Fruit fly (Drosophila melanogaster) whole organism, embryonic: ENCODE data around the gene CG3862.

Source experiments
- Atf6 ChIP-seq: fragments of 200-800 bp; sonication (Bioruptor generic); IDR thresholded peaks from 2 replicates; pipeline ENCODE4 v1.3.6; 2022; ENCODE audit warnings: missing biosample characterization, missing genetic modification characterization
- B-H2 ChIP-seq: fragments of 200-800 bp; sonication (Bioruptor generic); optimal IDR thresholded peaks from 2 replicates; lab custom pipeline; 2018; ENCODE audit warnings: missing biosample characterization, mild to moderate bottlenecking, missing genetic modification characterization
- BtbVII ChIP-seq: fragments of 200-800 bp; sonication (Bioruptor generic); optimal IDR thresholded peaks from 3 replicates; lab custom pipeline; 2017; ENCODE audit warnings: missing biosample characterization, mild to moderate bottlenecking, missing genetic modification characterization
- CG10431 ChIP-seq: fragments of 200-800 bp; sonication (Bioruptor generic); optimal IDR thresholded peaks from 3 replicates; lab custom pipeline; 2018; ENCODE audit warnings: missing biosample characterization, mild to moderate bottlenecking, missing genetic modification characterization
- CG10543 ChIP-seq: fragments of 200-800 bp; sonication (Bioruptor generic); optimal IDR thresholded peaks from 3 replicates; lab custom pipeline; 2017; ENCODE audit warnings: missing biosample characterization, mild to moderate bottlenecking, missing genetic modification characterization, moderate library complexity
- CG13287 ChIP-seq: fragments of 200-800 bp; sonication (Bioruptor generic); IDR thresholded peaks from 2 replicates; pipeline ENCODE4 v1.3.6; 2022; ENCODE audit warnings: missing biosample characterization, missing genetic modification characterization; ENCODE audit not compliant: partially characterized antibody
- CG13424 ChIP-seq: fragments of 200-800 bp; sonication (Bioruptor generic); optimal IDR thresholded peaks from 2 replicates; lab custom pipeline; 2019; ENCODE audit warnings: missing biosample characterization, mild to moderate bottlenecking, missing genetic modification characterization, moderate library complexity
- CG15269 ChIP-seq: fragments of 200-800 bp; sonication (Bioruptor generic); optimal IDR thresholded peaks from 2 replicates; lab custom pipeline; 2018; ENCODE audit warnings: missing biosample characterization, mild to moderate bottlenecking, missing genetic modification characterization, moderate library complexity
- CG15601 ChIP-seq: fragments of 200-800 bp; sonication (Bioruptor generic); optimal IDR thresholded peaks from 3 replicates; lab custom pipeline; 2019; ENCODE audit warnings: missing biosample characterization, mild to moderate bottlenecking, missing genetic modification characterization, moderate library complexity
- CG17385 ChIP-seq: fragments of 200-800 bp; sonication (Bioruptor generic); optimal IDR thresholded peaks from 3 replicates; lab custom pipeline; 2018; ENCODE audit warnings: missing biosample characterization, mild to moderate bottlenecking, missing genetic modification characterization
- CG3065 ChIP-seq: fragments of 200-800 bp; sonication (Bioruptor generic); optimal IDR thresholded peaks from 2 replicates; lab custom pipeline; 2016; ENCODE audit warnings: missing biosample characterization, missing genetic modification characterization
- CG33557 ChIP-seq: fragments of 200-800 bp; sonication (Bioruptor generic); optimal IDR thresholded peaks from 2 replicates; lab custom pipeline; 2019; ENCODE audit warnings: missing biosample characterization, mild to moderate bottlenecking, missing genetic modification characterization, moderate library complexity
- CG3726 ChIP-seq: fragments of 200-800 bp; sonication (Bioruptor generic); IDR thresholded peaks from 3 replicates; pipeline ENCODE4, ENCODE4 v1.3.6; 2022; ENCODE audit warnings: missing biosample characterization, missing genetic modification characterization
- CG3847 ChIP-seq: fragments of 200-800 bp; sonication (Bioruptor generic); IDR thresholded peaks from 2 replicates; pipeline ENCODE4 v1.3.6; 2022; ENCODE audit warnings: missing biosample characterization, missing genetic modification characterization
- CG4328 ChIP-seq: fragments of 200-800 bp; sonication (Bioruptor generic); optimal IDR thresholded peaks from 3 replicates; lab custom pipeline; 2017; ENCODE audit warnings: missing biosample characterization, missing genetic modification reagents, missing genetic modification characterization
- CG4360 ChIP-seq: fragments of 200-800 bp; sonication (Bioruptor generic); IDR thresholded peaks from 2 replicates; pipeline ENCODE4 v1.3.6; 2022; ENCODE audit warnings: missing biosample characterization, missing genetic modification characterization
- CG4424 ChIP-seq: fragments of 200-800 bp; sonication (Bioruptor generic); optimal IDR thresholded peaks from 3 replicates; lab custom pipeline; 2016; ENCODE audit warnings: missing biosample characterization, missing genetic modification characterization
- CG6765 ChIP-seq: fragments of 200-800 bp; sonication (Bioruptor generic); optimal IDR thresholded peaks from 3 replicates; lab custom pipeline; 2017; ENCODE audit warnings: missing biosample characterization, mild to moderate bottlenecking, missing genetic modification characterization
- CG7745 ChIP-seq: fragments of 200-800 bp; sonication (Bioruptor generic); optimal IDR thresholded peaks from 2 replicates; lab custom pipeline; 2018; ENCODE audit warnings: missing biosample characterization, mild to moderate bottlenecking, missing genetic modification characterization, moderate library complexity
- CG8089 ChIP-seq: fragments of 200-800 bp; sonication (Bioruptor generic); optimal IDR thresholded peaks from 3 replicates; lab custom pipeline; 2016; ENCODE audit warnings: missing biosample characterization, missing genetic modification characterization
- CG8388 ChIP-seq: fragments of 200-800 bp; sonication (Bioruptor generic); optimal IDR thresholded peaks from 2 replicates; lab custom pipeline; 2019; ENCODE audit warnings: missing biosample characterization, mild to moderate bottlenecking, missing genetic modification characterization, moderate library complexity
- D ChIP-seq, 2 experiments: fragments of 200-800 bp in 1 of 2; fragments of >200 bp in 1 of 2; sonication (Bioruptor generic) in 1 of 2; optimal IDR thresholded peaks; 2 replicates in 1 of 2; 3 replicates in 1 of 2; lab custom pipeline; 2017; ENCODE audit warnings: mild to moderate bottlenecking in 1 of 2, missing biosample characterization in 1 of 2, missing genetic modification characterization in 1 of 2, missing genetic modification reagents in 1 of 2
- Dbx ChIP-seq: fragments of 200-800 bp; sonication (Bioruptor generic); IDR thresholded peaks from 3 replicates; pipeline ENCODE4 v1.3.6; 2022; ENCODE audit warnings: missing biosample characterization, missing genetic modification characterization
- Deaf1 ChIP-seq: fragments of 200-800 bp; optimal IDR thresholded peaks from 3 replicates; lab custom pipeline; 2019; ENCODE audit warnings: missing biosample characterization, mild to moderate bottlenecking, missing genetic modification characterization, moderate library complexity
- Dip3 ChIP-seq: fragments of 200-800 bp; sonication (Bioruptor generic); optimal IDR thresholded peaks from 3 replicates; lab custom pipeline; 2016; ENCODE audit warnings: missing biosample characterization, missing genetic modification characterization
- Doc3 ChIP-seq: fragments of 200-800 bp; sonication (Bioruptor generic); IDR thresholded peaks from 3 replicates; pipeline ENCODE4 v1.3.6; 2022; ENCODE audit warnings: missing biosample characterization, missing genetic modification characterization; ENCODE audit not compliant: partially characterized antibody
- Dref ChIP-seq: fragments of 200-800 bp; sonication (Bioruptor generic); IDR thresholded peaks from 2 replicates; pipeline ENCODE4 v1.3.6; 2022; ENCODE audit warnings: missing biosample characterization, missing genetic modification characterization
- Med ChIP-seq: fragments of 200-800 bp; sonication (Bioruptor generic); peaks from one replicate; lab custom pipeline; 2016; ENCODE audit warnings: missing biosample characterization, missing genetic modification characterization, mild to moderate bottlenecking, inconsistent platforms, moderate library complexity
- Meics ChIP-seq: fragments of 200-800 bp; sonication (Bioruptor generic); optimal IDR thresholded peaks from 2 replicates; lab custom pipeline; 2017; ENCODE audit warnings: missing biosample characterization, mild to moderate bottlenecking, missing genetic modification characterization
- Trl ChIP-seq, 3 experiments: fragments of >200 bp in 2 of 3; fragments of 200-800 bp in 1 of 3; sonication (Bioruptor generic) in 1 of 3; optimal IDR thresholded peaks; 2 replicates in 1 of 3; 3 replicates in 2 of 3; lab custom pipeline; 2016 to 2017; ENCODE audit warnings: missing biosample characterization in 1 of 3, missing genetic modification characterization in 1 of 3
- YL-1 ChIP-seq: fragments of 200-800 bp; sonication (Bioruptor generic); optimal IDR thresholded peaks from 3 replicates; lab custom pipeline; 2017; ENCODE audit warnings: missing biosample characterization, mild to moderate bottlenecking, missing genetic modification characterization
- amos ChIP-seq: fragments of 200-800 bp; sonication (Bioruptor generic); IDR thresholded peaks from 2 replicates; pipeline ENCODE4 v1.3.6; 2022; ENCODE audit warnings: missing biosample characterization, missing genetic modification characterization; ENCODE audit not compliant: partially characterized antibody
- chinmo ChIP-seq: fragments of 200-800 bp; sonication (Bioruptor generic); IDR thresholded peaks from 4 replicates; pipeline ENCODE4 v1.3.6; 2022; ENCODE audit warnings: missing biosample characterization, missing genetic modification characterization; ENCODE audit not compliant: partially characterized antibody
- crc ChIP-seq: fragments of 200-800 bp; sonication (Bioruptor generic); optimal IDR thresholded peaks from 2 replicates; lab custom pipeline; 2016; ENCODE audit warnings: missing biosample characterization, missing genetic modification characterization
- fd102C ChIP-seq: fragments of 200-800 bp; sonication (Bioruptor generic); optimal IDR thresholded peaks from 2 replicates; lab custom pipeline; 2018; ENCODE audit warnings: missing biosample characterization, mild to moderate bottlenecking, missing genetic modification characterization, moderate library complexity
- fd64A ChIP-seq: fragments of 200-800 bp; sonication (Bioruptor generic); optimal IDR thresholded peaks from 3 replicates; lab custom pipeline; 2018; ENCODE audit warnings: missing biosample characterization, mild to moderate bottlenecking, missing genetic modification characterization
- grau ChIP-seq: fragments of 200-800 bp; optimal IDR thresholded peaks from 3 replicates; lab custom pipeline; 2019; ENCODE audit warnings: missing biosample characterization, mild to moderate bottlenecking, missing genetic modification characterization, moderate library complexity
- gsb-n ChIP-seq: fragments of 200-800 bp; sonication (Bioruptor generic); optimal IDR thresholded peaks from 3 replicates; lab custom pipeline; 2018; ENCODE audit warnings: missing biosample characterization, mild to moderate bottlenecking, missing genetic modification characterization
- hth ChIP-seq: fragments of >200 bp; optimal IDR thresholded peaks from 2 replicates; lab custom pipeline; 2017; ENCODE audit warnings: inconsistent platforms
- otp ChIP-seq: fragments of 200-800 bp; sonication (Bioruptor generic); IDR thresholded peaks from 3 replicates; pipeline ENCODE4, ENCODE4 v1.3.6; 2022; ENCODE audit warnings: missing biosample characterization, missing genetic modification characterization
- pan ChIP-seq, 4 experiments: fragments of >200 bp in 3 of 4; fragments of 200-800 bp in 1 of 4; sonication (Bioruptor generic) in 1 of 4; optimal IDR thresholded peaks in 3 of 4; IDR thresholded peaks in 1 of 4; 2 replicates each; pipeline versions ENCODE4 v1.3.6 to Lab custom; 2017 to 2022; ENCODE audit warnings: missing biosample characterization in 2 of 4, missing genetic modification characterization in 2 of 4, mixed read lengths in 1 of 4
- salm ChIP-seq: fragments of 200-800 bp; sonication (Bioruptor generic); optimal IDR thresholded peaks from 2 replicates; lab custom pipeline; 2018; ENCODE audit warnings: missing biosample characterization, mild to moderate bottlenecking, missing genetic modification characterization
- sens ChIP-seq: fragments of 200-800 bp; sonication (Bioruptor generic); peaks from one replicate; lab custom pipeline; 2016; ENCODE audit warnings: missing biosample characterization, missing genetic modification characterization
- slou ChIP-seq: fragments of 200-800 bp; sonication (Bioruptor generic); optimal IDR thresholded peaks from 3 replicates; lab custom pipeline; 2016; ENCODE audit warnings: missing biosample characterization, missing genetic modification characterization
- tll ChIP-seq, 2 experiments: fragments of 200-800 bp in 1 of 2; fragments of >200 bp in 1 of 2; sonication (Bioruptor generic) in 1 of 2; optimal IDR thresholded peaks; 2 replicates each; lab custom pipeline; 2017 to 2019; ENCODE audit warnings: missing biosample characterization in 2 of 2, missing genetic modification characterization in 2 of 2, mild to moderate bottlenecking in 1 of 2, moderate library complexity in 1 of 2
- unc-4 ChIP-seq: fragments of 200-800 bp; sonication (Bioruptor generic); IDR thresholded peaks from 2 replicates; pipeline ENCODE4 v1.3.6; 2022; ENCODE audit warnings: missing biosample characterization, missing genetic modification characterization; ENCODE audit not compliant: partially characterized antibody
- wdn ChIP-seq: fragments of 200-800 bp; sonication (Bioruptor generic); IDR thresholded peaks from 2 replicates; pipeline ENCODE4 v1.3.6; 2022; ENCODE audit warnings: missing biosample characterization, missing genetic modification characterization

Gene CG3862

DNA sequence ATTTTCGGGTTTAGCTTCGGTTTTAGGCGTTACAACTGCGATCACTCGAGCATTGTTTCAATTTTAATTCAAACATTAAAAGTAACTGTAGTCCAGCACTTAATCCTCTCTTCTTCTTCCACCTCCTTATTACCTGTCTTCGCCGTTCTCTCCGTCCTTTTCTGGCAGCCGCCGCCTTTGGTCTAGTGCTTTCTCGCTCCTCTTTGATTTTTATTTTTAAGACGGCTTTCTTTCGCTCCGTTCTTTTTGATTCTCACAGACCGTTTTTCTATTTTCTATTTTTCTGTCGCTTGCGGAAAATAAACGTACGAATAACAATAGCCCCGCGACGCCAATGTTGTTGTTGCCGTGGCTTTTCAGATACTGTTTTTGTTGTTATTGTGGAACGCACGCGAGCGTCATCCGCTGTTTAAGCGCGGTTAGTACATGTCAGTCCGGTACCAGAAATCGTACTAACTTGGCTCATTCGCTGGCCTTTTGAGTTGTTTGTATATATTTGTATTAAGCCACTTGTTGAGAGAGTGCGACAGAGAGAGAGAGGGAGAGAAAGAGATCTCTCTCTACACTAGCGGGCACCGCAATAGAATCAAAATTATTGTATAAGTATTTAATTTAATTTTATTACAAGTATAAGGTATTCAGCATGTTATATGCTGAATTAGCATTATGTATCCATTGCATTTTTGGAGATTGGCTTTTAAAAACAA lies 42.4 kb upstream of the CG3862 start, which contains the start of gene aru (continued):
- TF ChIP-seq CG15601 = peak; percentile 22
- no peak for TF ChIP-seq tll (GFP tag; optimal IDR thresholded peaks at IDR 0.05; lab: Kevin White, UChicago)
- TF ChIP-seq Atf6 (GFP tag; lab: Robert Waterston, UW) = peak; percentile 75
- peak; percentile 70 for TF ChIP-seq sens (GFP tag; lab: Kevin White, UChicago)
- TF ChIP-seq Doc3 (GFP tag; lab: Robert Waterston, UW) = no peak
- TF ChIP-seq Dref (GFP tag; lab: Robert Waterston, UW) = 0 out of 2 replicates have a peak, but pooled peaks have one; percentile 32
- no peak for TF ChIP-seq crc (GFP tag; lab: Kevin White, UChicago)
- peak; percentile 39 for TF ChIP-seq Meics (GFP tag; lab: Kevin White, UChicago)
- no peak for TF ChIP-seq salm (tag; lab: Kevin White, UChicago)
- TF ChIP-seq slou (GFP tag; lab: Kevin White, UChicago) = no peak
- TF ChIP-seq otp = 0 out of 3 replicates have a peak, but pooled peaks have one; percentile 16
- TF ChIP-seq gsb-n (tag; lab: Kevin White, UChicago) = peak; percentile 1
- no peak for TF ChIP-seq CG8089 (GFP tag; lab: Kevin White, UChicago)
- peak; percentile 35; the same call in 1 of the 2 replicates for TF ChIP-seq CG3847 (GFP tag; lab: Robert Waterston, UW)
- peak; percentile 62 for TF ChIP-seq BtbVII
- no peak for TF ChIP-seq D (optimal IDR thresholded peaks at IDR 0.05; lab: Kevin White, UChicago)
- TF ChIP-seq D (GFP tag; optimal IDR thresholded peaks at IDR 0.05; lab: Kevin White, UChicago) = peak; percentile 29
- no peak for TF ChIP-seq fd64A (GFP tag; lab: Kevin White, UChicago)
- TF ChIP-seq CG3065 = no peak
- peak; percentile 46 for TF ChIP-seq CG17385 (GFP tag; lab: Kevin White, UChicago)
- TF ChIP-seq Med (GFP tag; lab: Kevin White, UChicago) = peak; percentile 86
- peak; percentile 10 for TF ChIP-seq CG8388
- TF ChIP-seq CG10543 (GFP tag; lab: Kevin White, UChicago) = peak; percentile 48
- no peak for TF ChIP-seq CG10431 (GFP tag; lab: Kevin White, UChicago)
- TF ChIP-seq CG3726 (GFP tag; lab: Robert Waterston, UW) = no peak
- no peak for TF ChIP-seq CG4424
- TF ChIP-seq Dip3 (GFP tag; lab: Kevin White, UChicago) = no peak
- TF ChIP-seq CG33557 (GFP tag; lab: Kevin White, UChicago) = no peak
- TF ChIP-seq YL-1 (GFP tag; lab: Kevin White, UChicago) = peak; percentile 27
- TF ChIP-seq CG7745 (tag; lab: Kevin White, UChicago) = peak; percentile 35
- peak; percentile 11 for TF ChIP-seq Deaf1 (tag; lab: Kevin White, UChicago)
- TF ChIP-seq Dbx = peak; percentile 68; the same call in 1 of the 3 replicates
- TF ChIP-seq chinmo (GFP tag; lab: Robert Waterston, UW) = 0 out of 4 replicates have a peak, but pooled peaks have one; percentile 60
- no peak for TF ChIP-seq CG4328 (GFP tag; lab: Kevin White, UChicago)
- TF ChIP-seq grau (tag; lab: Kevin White, UChicago) = peak; percentile 26
- TF ChIP-seq CG4360 (GFP tag; lab: Robert Waterston, UW) = peak; percentile 96
- TF ChIP-seq CG13424 (tag; lab: Kevin White, UChicago) = peak; percentile 34
- TF ChIP-seq B-H2 = peak; percentile 14
- TF ChIP-seq amos (GFP tag; lab: Robert Waterston, UW) = no peak
- TF ChIP-seq unc-4 (GFP tag; lab: Robert Waterston, UW) = 0 out of 2 replicates have a peak, but pooled peaks have one; percentile 13
- no peak for TF ChIP-seq pan (optimal IDR thresholded peaks at IDR 0.05; lab: Kevin White, UChicago)
- no peak for TF ChIP-seq pan (GFP tag; optimal IDR thresholded peaks at IDR 0.05 in 1 of 2, IDR thresholded peaks at IDR 0.05 in 1 of 2)
- TF ChIP-seq fd102C (GFP tag; lab: Kevin White, UChicago) = peak; percentile 37
- TF ChIP-seq CG15269 = peak; percentile 43
- TF ChIP-seq wdn (GFP tag; lab: Robert Waterston, UW) = no peak
- peak; percentile 76 to 82 for TF ChIP-seq Trl (optimal IDR thresholded peaks at IDR 0.05; lab: Kevin White, UChicago)
- TF ChIP-seq Trl (GFP tag; optimal IDR thresholded peaks at IDR 0.05; lab: Kevin White, UChicago) = no peak
- TF ChIP-seq CG13287 = peak; percentile 26; the same call in 1 of the 2 replicates
- TF ChIP-seq hth (lab: Kevin White, UChicago) = no peak
- TF ChIP-seq CG6765 = peak; percentile 55
